Fruit fly (Drosophila melanogaster) whole organism, wandering third instar larva: ENCODE data around the gene His2Av.
A peak's percentile ranks its signal among the peaks of the same experiment; 100 is the strongest.

Source experiments
- Abd-B ChIP-seq: fragments of >200 bp; optimal IDR thresholded peaks from 2 replicates; lab custom pipeline; 2017; ENCODE audit warnings: missing biosample characterization, missing genetic modification characterization
- CG32264 ChIP-seq: fragments of 200-800 bp; sonication (Bioruptor generic); optimal IDR thresholded peaks from 2 replicates; lab custom pipeline; 2016; ENCODE audit warnings: missing biosample characterization, missing genetic modification characterization
- CG9705 ChIP-seq: fragments of 200-800 bp; sonication (Bioruptor generic); optimal IDR thresholded peaks from 2 replicates; lab custom pipeline; 2018; ENCODE audit warnings: missing biosample characterization, mild to moderate bottlenecking, missing genetic modification characterization
- CrebA ChIP-seq: fragments of 200-800 bp; sonication (Bioruptor generic); optimal IDR thresholded peaks from 2 replicates; lab custom pipeline; 2016; ENCODE audit warnings: missing biosample characterization, mild to moderate bottlenecking, missing genetic modification characterization, borderline replicate concordance
- Dfd ChIP-seq: fragments of >200 bp; optimal IDR thresholded peaks from 2 replicates; lab custom pipeline; 2017; ENCODE audit warnings: missing biosample characterization, missing genetic modification characterization
- Dif ChIP-seq: fragments of 200-275, 200-300 bp; sonication (Bioruptor generic); optimal IDR thresholded peaks from 2 replicates; lab custom pipeline; 2018; ENCODE audit warnings: missing biosample characterization, missing genetic modification characterization; ENCODE audit not compliant: partially characterized antibody
- GATAd ChIP-seq: sonication (Bioruptor generic); optimal IDR thresholded peaks from 2 replicates; lab custom pipeline; 2016; ENCODE audit warnings: missing biosample characterization, missing genetic modification characterization
- HLH106 ChIP-seq: fragments of 200-800 bp; optimal IDR thresholded peaks from 3 replicates; lab custom pipeline; 2019; ENCODE audit warnings: missing biosample characterization, mild to moderate bottlenecking, missing genetic modification characterization, moderate library complexity
- Hnf4 ChIP-seq: fragments of 200-800 bp; sonication (Bioruptor generic); optimal IDR thresholded peaks from 2 replicates; lab custom pipeline; 2016; ENCODE audit warnings: missing biosample characterization, mild to moderate bottlenecking, missing genetic modification characterization
- Hr78 ChIP-seq: fragments of >200 bp; optimal IDR thresholded peaks from 2 replicates; lab custom pipeline; 2017; ENCODE audit warnings: missing biosample characterization, missing genetic modification characterization
- Hr83 ChIP-seq: fragments of 200-300 bp; sonication (Bioruptor generic); optimal IDR thresholded peaks from 2 replicates; lab custom pipeline; 2016; ENCODE audit warnings: missing biosample characterization, mild to moderate bottlenecking, missing genetic modification characterization, moderate library complexity; ENCODE audit not compliant: poor library complexity, severe bottlenecking
- Jra ChIP-seq: sonication (Bioruptor generic); optimal IDR thresholded peaks from 2 replicates; lab custom pipeline; 2016; ENCODE audit warnings: missing biosample characterization, missing genetic modification characterization
- Mio ChIP-seq: sonication (Bioruptor generic); optimal IDR thresholded peaks from 2 replicates; lab custom pipeline; 2016; ENCODE audit warnings: missing biosample characterization, missing genetic modification characterization
- Myc ChIP-seq: fragments of >200 bp; optimal IDR thresholded peaks from 2 replicates; lab custom pipeline; 2017
- N ChIP-seq: fragments of >200 bp; optimal IDR thresholded peaks from 2 replicates; lab custom pipeline; 2018; ENCODE audit warnings: missing biosample characterization, missing external identifiers, missing genetic modification characterization
- OdsH ChIP-seq: fragments of 200-800 bp; sonication (Bioruptor generic); optimal IDR thresholded peaks from 2 replicates; lab custom pipeline; 2016; ENCODE audit warnings: missing biosample characterization, mild to moderate bottlenecking, missing genetic modification characterization
- Rel ChIP-seq, 2 experiments: fragments of 200-800 bp; sonication (Bioruptor generic) in 1 of 2; optimal IDR thresholded peaks; 2 replicates in 1 of 2; 3 replicates in 1 of 2; lab custom pipeline; 2016 to 2019; ENCODE audit warnings: mild to moderate bottlenecking in 2 of 2, missing biosample characterization in 2 of 2, missing genetic modification characterization in 2 of 2, moderate library complexity in 1 of 2
- Sp1 ChIP-seq: fragments of 200-800 bp; sonication (Bioruptor generic); optimal IDR thresholded peaks from 3 replicates; lab custom pipeline; 2019; ENCODE audit warnings: missing biosample characterization, mild to moderate bottlenecking, missing genetic modification characterization, moderate library complexity
- Vsx2 ChIP-seq: fragments of 200-300, 225-300 bp; sonication (Bioruptor generic); optimal IDR thresholded peaks from 2 replicates; lab custom pipeline; 2018; ENCODE audit warnings: missing biosample characterization, missing genetic modification characterization; ENCODE audit not compliant: partially characterized antibody
- br ChIP-seq: fragments of 200-800 bp; sonication (Bioruptor generic); optimal IDR thresholded peaks from 2 replicates; lab custom pipeline; 2016; ENCODE audit warnings: missing biosample characterization, missing genetic modification characterization
- brk ChIP-seq: fragments of 200-800 bp; sonication (Bioruptor generic); optimal IDR thresholded peaks from 2 replicates; lab custom pipeline; 2016; ENCODE audit warnings: missing biosample characterization, mild to moderate bottlenecking, missing genetic modification characterization
- dl ChIP-seq, 2 experiments: fragments of 175-275, 200-275 bp in 1 of 2; fragments of 200-275 bp in 1 of 2; sonication (Bioruptor generic); optimal IDR thresholded peaks; lab custom pipeline; 2018; ENCODE audit warnings: mild to moderate bottlenecking in 2 of 2, missing biosample characterization in 2 of 2, missing genetic modification characterization in 2 of 2, moderate library complexity in 2 of 2; ENCODE audit not compliant: partially characterized antibody in 2 of 2, insufficient read depth in 1 of 2
- dmrt93B ChIP-seq: fragments of 200-800 bp; sonication (Bioruptor generic); optimal IDR thresholded peaks from 2 replicates; lab custom pipeline; 2018; ENCODE audit warnings: missing biosample characterization, mild to moderate bottlenecking, missing genetic modification characterization
- dsf ChIP-seq: sonication (Bioruptor generic); optimal IDR thresholded peaks from 2 replicates; lab custom pipeline; 2016; ENCODE audit warnings: missing biosample characterization, missing genetic modification characterization, borderline replicate concordance
- ey ChIP-seq: fragments of 200-800 bp; sonication (Bioruptor generic); optimal IDR thresholded peaks from 2 replicates; lab custom pipeline; 2016; ENCODE audit warnings: missing biosample characterization, missing genetic modification characterization
- foxo ChIP-seq, 2 experiments: fragments of 200-800 bp; sonication (Bioruptor generic); optimal IDR thresholded peaks; 2 replicates in 1 of 2; 3 replicates in 1 of 2; lab custom pipeline; 2016 to 2017; ENCODE audit warnings: missing biosample characterization in 2 of 2, missing genetic modification characterization in 2 of 2
- fru ChIP-seq: fragments of 200-800 bp; sonication (Bioruptor generic); optimal IDR thresholded peaks from 3 replicates; lab custom pipeline; 2016; ENCODE audit warnings: missing biosample characterization, mild to moderate bottlenecking, missing genetic modification characterization
- h ChIP-seq: fragments of 200-800 bp; sonication (Bioruptor generic); optimal IDR thresholded peaks from 3 replicates; lab custom pipeline; 2016; ENCODE audit warnings: missing biosample characterization, mild to moderate bottlenecking, missing genetic modification characterization
- jim ChIP-seq: fragments of 175-275, 200-325 bp; sonication (Bioruptor generic); optimal IDR thresholded peaks from 2 replicates; lab custom pipeline; 2016; ENCODE audit warnings: missing biosample characterization, mild to moderate bottlenecking, missing genetic modification characterization
- lola ChIP-seq: fragments of >200 bp; optimal IDR thresholded peaks from 2 replicates; lab custom pipeline; 2017; ENCODE audit warnings: missing biosample characterization, missing genetic modification characterization
- pan ChIP-seq: fragments of >200 bp; optimal IDR thresholded peaks from 2 replicates; lab custom pipeline; 2017
- psq ChIP-seq: fragments of 200-800 bp; sonication (Bioruptor generic); optimal IDR thresholded peaks from 3 replicates; lab custom pipeline; 2017; ENCODE audit warnings: missing biosample characterization, mild to moderate bottlenecking, missing genetic modification characterization, moderate library complexity
- rgr ChIP-seq: fragments of 200-800 bp; sonication (Bioruptor generic); optimal IDR thresholded peaks from 3 replicates; lab custom pipeline; 2016; ENCODE audit warnings: missing biosample characterization, mild to moderate bottlenecking, missing genetic modification characterization
- sage ChIP-seq: fragments of 200-800 bp; sonication (Bioruptor generic); optimal IDR thresholded peaks from 2 replicates; lab custom pipeline; 2016; ENCODE audit warnings: missing biosample characterization, mild to moderate bottlenecking, missing genetic modification characterization
- sv ChIP-seq: fragments of 200-800 bp; sonication (Bioruptor generic); optimal IDR thresholded peaks from 3 replicates; lab custom pipeline; 2016; ENCODE audit warnings: missing biosample characterization, missing genetic modification characterization
- tai ChIP-seq: sonication (Bioruptor generic); optimal IDR thresholded peaks from 2 replicates; lab custom pipeline; 2016; ENCODE audit warnings: missing biosample characterization, missing genetic modification characterization
- usp ChIP-seq: fragments of >200 bp; optimal IDR thresholded peaks from 2 replicates; lab custom pipeline; 2017; ENCODE audit warnings: missing biosample characterization, missing genetic modification characterization
- woc ChIP-seq: sonication (Bioruptor generic); optimal IDR thresholded peaks from 2 replicates; lab custom pipeline; 2016; ENCODE audit warnings: missing biosample characterization, mild to moderate bottlenecking, missing genetic modification characterization

The His2Av gene

dm6 chr3R:26866577-26867456, at the start of gene His2Av, which contains the start of gene ball:
His2Av (plus strand) TSS chr3R:26866929.
ball (minus strand) TSS chr3R:26866807.
- no peak for TF ChIP-seq Dfd
- peak; percentile 41 for TF ChIP-seq Mio (GFP tag; lab: Kevin White, UChicago)
- TF ChIP-seq brk (GFP tag; lab: Kevin White, UChicago): no peak
- TF ChIP-seq usp: no peak
- TF ChIP-seq CG32264 (GFP tag; lab: Kevin White, UChicago): peak; percentile 44
- no peak for TF ChIP-seq Vsx2 (GFP tag; lab: Kevin White, UChicago)
- peak; percentile 47 for TF ChIP-seq woc
- no peak for TF ChIP-seq Abd-B (GFP tag; lab: Kevin White, UChicago)
- no peak for TF ChIP-seq Rel (GFP tag; optimal IDR thresholded peaks at IDR 0.05; lab: Kevin White, UChicago)
- peak; percentile 90 for TF ChIP-seq Rel (tag; optimal IDR thresholded peaks at IDR 0.05; lab: Kevin White, UChicago)
- peak; percentile 66 for TF ChIP-seq psq (GFP tag; lab: Kevin White, UChicago)
- peak; percentile 33 for TF ChIP-seq dsf (GFP tag; lab: Kevin White, UChicago)
- peak; percentile 21 for TF ChIP-seq GATAd (GFP tag; lab: Kevin White, UChicago)
- TF ChIP-seq pan: no peak
- TF ChIP-seq HLH106 (tag; lab: Kevin White, UChicago): peak; percentile 72
- no peak for TF ChIP-seq tai (GFP tag; lab: Kevin White, UChicago)
- TF ChIP-seq rgr (GFP tag; lab: Kevin White, UChicago): peak; percentile 85
- peak; percentile 82 for TF ChIP-seq h (GFP tag; lab: Kevin White, UChicago)
- peak; percentile 10 for TF ChIP-seq lola (GFP tag; lab: Kevin White, UChicago)
- peak; percentile 10 for TF ChIP-seq dmrt93B
- TF ChIP-seq sage (GFP tag; lab: Kevin White, UChicago): no peak
- peak; percentile 64 for TF ChIP-seq Sp1 (GFP tag; lab: Kevin White, UChicago)
- peak; percentile 86 for TF ChIP-seq fru (GFP tag; lab: Kevin White, UChicago)
- no peak for TF ChIP-seq N (GFP tag; lab: Kevin White, UChicago)
- peak; percentile 86 for TF ChIP-seq br
- peak; percentile 86 for TF ChIP-seq sv (GFP tag; lab: Kevin White, UChicago)
- TF ChIP-seq foxo (GFP tag; optimal IDR thresholded peaks at IDR 0.05; lab: Kevin White, UChicago): peak; percentile 23 to 89
- peak; percentile 87 for TF ChIP-seq Jra (GFP tag; lab: Kevin White, UChicago)
- peak; percentile 51 for TF ChIP-seq Hr83 (GFP tag; lab: Kevin White, UChicago)
- TF ChIP-seq CrebA (GFP tag; lab: Kevin White, UChicago): no peak
- peak; percentile 84 for TF ChIP-seq ey (GFP tag; lab: Kevin White, UChicago)
- TF ChIP-seq CG9705 (GFP tag; lab: Kevin White, UChicago): peak; percentile 41
- no peak for TF ChIP-seq dl (GFP tag; optimal IDR thresholded peaks at IDR 0.05; lab: Kevin White, UChicago; ENCODE audit: insufficient read depth in 1 of 2, partially characterized antibody in 2 of 2)
- TF ChIP-seq Myc: peak; percentile 77
- peak; percentile 75 for TF ChIP-seq OdsH (GFP tag; lab: Kevin White, UChicago)
- TF ChIP-seq Hnf4 (GFP tag; lab: Kevin White, UChicago): peak; percentile 86
- TF ChIP-seq Hr78 (GFP tag; lab: Kevin White, UChicago): no peak
- TF ChIP-seq jim: no peak
- no peak for TF ChIP-seq Dif

dm6 chr3R:26821117-26821516, 45.6 kb upstream of the His2Av start:
- peak; percentile 56 for TF ChIP-seq h (GFP tag; lab: Kevin White, UChicago)
- no peak for TF ChIP-seq Abd-B (GFP tag; lab: Kevin White, UChicago)
- TF ChIP-seq GATAd (GFP tag; lab: Kevin White, UChicago): no peak
- no peak for TF ChIP-seq CrebA (GFP tag; lab: Kevin White, UChicago)
- peak; percentile 56 for TF ChIP-seq ey (GFP tag; lab: Kevin White, UChicago)
- peak; percentile 56 for TF ChIP-seq OdsH (GFP tag; lab: Kevin White, UChicago)
- TF ChIP-seq sage (GFP tag; lab: Kevin White, UChicago): no peak
- TF ChIP-seq fru (GFP tag; lab: Kevin White, UChicago): peak; percentile 62
- TF ChIP-seq CG9705 (GFP tag; lab: Kevin White, UChicago): no peak
- peak; percentile 68 for TF ChIP-seq HLH106 (tag; lab: Kevin White, UChicago)
- no peak for TF ChIP-seq Jra (GFP tag; lab: Kevin White, UChicago)
- no peak for TF ChIP-seq Rel (GFP tag; optimal IDR thresholded peaks at IDR 0.05; lab: Kevin White, UChicago)
- peak; percentile 4 for TF ChIP-seq Rel (tag; optimal IDR thresholded peaks at IDR 0.05; lab: Kevin White, UChicago)
- TF ChIP-seq usp: no peak
- TF ChIP-seq lola (GFP tag; lab: Kevin White, UChicago): no peak
- TF ChIP-seq dmrt93B: peak; percentile 10
- no peak for TF ChIP-seq Mio (GFP tag; lab: Kevin White, UChicago)
- peak; percentile 29 for TF ChIP-seq woc
- peak; percentile 68 for TF ChIP-seq br
- no peak for TF ChIP-seq Hr78 (GFP tag; lab: Kevin White, UChicago)
- no peak for TF ChIP-seq CG32264 (GFP tag; lab: Kevin White, UChicago)
- no peak for TF ChIP-seq N (GFP tag; lab: Kevin White, UChicago)
- no peak for TF ChIP-seq Dif
- no peak for TF ChIP-seq jim
- no peak for TF ChIP-seq sv (GFP tag; lab: Kevin White, UChicago)
- no peak for TF ChIP-seq Dfd
- TF ChIP-seq Vsx2 (GFP tag; lab: Kevin White, UChicago): no peak
- no peak for TF ChIP-seq Myc
- TF ChIP-seq tai (GFP tag; lab: Kevin White, UChicago): peak; percentile 38
- TF ChIP-seq Hnf4 (GFP tag; lab: Kevin White, UChicago): peak; percentile 39
- peak; percentile 56 for TF ChIP-seq rgr (GFP tag; lab: Kevin White, UChicago)
- TF ChIP-seq Hr83 (GFP tag; lab: Kevin White, UChicago): no peak
- no peak for TF ChIP-seq dsf (GFP tag; lab: Kevin White, UChicago)
- TF ChIP-seq dl (GFP tag; optimal IDR thresholded peaks at IDR 0.05; lab: Kevin White, UChicago; ENCODE audit: insufficient read depth in 1 of 2, partially characterized antibody in 2 of 2): no peak
- TF ChIP-seq pan: no peak
- TF ChIP-seq foxo (GFP tag; optimal IDR thresholded peaks at IDR 0.05; lab: Kevin White, UChicago): peak in 1 of 2 experiments; percentile 74
- TF ChIP-seq psq (GFP tag; lab: Kevin White, UChicago): peak; percentile 42
- TF ChIP-seq brk (GFP tag; lab: Kevin White, UChicago): peak; percentile 3
- TF ChIP-seq Sp1 (GFP tag; lab: Kevin White, UChicago): peak; percentile 59
